Fruit fly (Drosophila melanogaster) whole organism, embryonic: Measurements from ENCODE around the gene Zn72D.

Experiments
- ATbp ChIP-seq: fragments of 200-800 bp; sonication (Bioruptor generic); optimal IDR thresholded peaks from 2 replicates; lab custom pipeline; 2017; ENCODE audit warnings: missing biosample characterization, mild to moderate bottlenecking, missing genetic modification characterization, missing genetic modification reagents
- Adf1 ChIP-seq: fragments of 200-800 bp; sonication (Bioruptor generic); IDR thresholded peaks from 2 replicates; pipeline ENCODE4 v1.3.6; 2022; ENCODE audit warnings: missing biosample characterization, missing genetic modification characterization
- CG10565 ChIP-seq: fragments of 200-800 bp; sonication (Bioruptor generic); optimal IDR thresholded peaks from 3 replicates; lab custom pipeline; 2016; ENCODE audit warnings: missing biosample characterization, mild to moderate bottlenecking, missing genetic modification characterization
- CG11504 ChIP-seq: fragments of 200-800 bp; sonication (Bioruptor generic); optimal IDR thresholded peaks from 3 replicates; lab custom pipeline; 2019; ENCODE audit warnings: missing biosample characterization, mild to moderate bottlenecking, missing genetic modification characterization, moderate library complexity
- CG12155 ChIP-seq: fragments of 200-800 bp; sonication (Bioruptor generic); optimal IDR thresholded peaks from 3 replicates; lab custom pipeline; 2016; ENCODE audit warnings: missing biosample characterization, missing genetic modification characterization
- CG12659 ChIP-seq: fragments of 200-800 bp; sonication (Bioruptor generic); optimal IDR thresholded peaks from 3 replicates; lab custom pipeline; 2017; ENCODE audit warnings: mild to moderate bottlenecking, missing biosample characterization, missing genetic modification reagents, missing genetic modification characterization
- CG13624 ChIP-seq: fragments of 200-800 bp; sonication (Bioruptor generic); optimal IDR thresholded peaks from 2 replicates; lab custom pipeline; 2016; ENCODE audit warnings: missing biosample characterization, missing genetic modification characterization
- CG14860 ChIP-seq: fragments of 200-800 bp; sonication (Bioruptor generic); IDR thresholded peaks from 3 replicates; pipeline ENCODE4 v1.3.6; 2022; ENCODE audit warnings: missing biosample characterization, missing genetic modification characterization; ENCODE audit not compliant: partially characterized antibody
- CG15269 ChIP-seq: fragments of 200-800 bp; sonication (Bioruptor generic); optimal IDR thresholded peaks from 2 replicates; lab custom pipeline; 2018; ENCODE audit warnings: missing biosample characterization, mild to moderate bottlenecking, missing genetic modification characterization, moderate library complexity
- CG15514 ChIP-seq: fragments of 200-800 bp; sonication (Bioruptor generic); optimal IDR thresholded peaks from 3 replicates; lab custom pipeline; 2017; ENCODE audit warnings: missing biosample characterization, missing genetic modification characterization, mild to moderate bottlenecking, moderate library complexity, missing genetic modification reagents
- CG1603 ChIP-seq: fragments of 200-800 bp; sonication (Bioruptor generic); optimal IDR thresholded peaks from 2 replicates; lab custom pipeline; 2019; ENCODE audit warnings: missing biosample characterization, mild to moderate bottlenecking, missing genetic modification characterization, moderate library complexity
- CG17612 ChIP-seq: fragments of 200-800 bp; sonication (Bioruptor generic); IDR thresholded peaks from 2 replicates; pipeline ENCODE4 v1.3.6; 2022; ENCODE audit warnings: missing biosample characterization, missing genetic modification characterization
- CG17912 ChIP-seq: fragments of 200-800 bp; sonication (Bioruptor generic); optimal IDR thresholded peaks from 2 replicates; lab custom pipeline; 2018; ENCODE audit warnings: missing biosample characterization, mild to moderate bottlenecking, missing genetic modification characterization
- CG18476 ChIP-seq: fragments of 200-800 bp; sonication (Bioruptor generic); optimal IDR thresholded peaks from 2 replicates; lab custom pipeline; 2016; ENCODE audit warnings: missing biosample characterization, mild to moderate bottlenecking, missing genetic modification characterization
- CG31388 ChIP-seq: fragments of 200-800 bp; sonication (Bioruptor generic); optimal IDR thresholded peaks from 2 replicates; lab custom pipeline; 2016; ENCODE audit warnings: missing biosample characterization, missing genetic modification characterization
- CG4360 ChIP-seq: fragments of 200-800 bp; sonication (Bioruptor generic); IDR thresholded peaks from 2 replicates; pipeline ENCODE4 v1.3.6; 2022; ENCODE audit warnings: missing biosample characterization, missing genetic modification characterization
- CG6689 ChIP-seq: fragments of 200-800 bp; sonication (Bioruptor generic); IDR thresholded peaks from 2 replicates; pipeline ENCODE4 v1.3.6; 2022; ENCODE audit warnings: missing biosample characterization, missing genetic modification characterization
- CG8478 ChIP-seq: fragments of >200 bp; optimal IDR thresholded peaks from 2 replicates; lab custom pipeline; 2018
- CG8924 ChIP-seq: fragments of 200-800 bp; optimal IDR thresholded peaks from 3 replicates; lab custom pipeline; 2019; ENCODE audit warnings: missing biosample characterization, mild to moderate bottlenecking, missing genetic modification characterization, moderate library complexity
- CkIIα-i1 ChIP-seq: fragments of 200-800 bp; sonication (Bioruptor generic); IDR thresholded peaks from 2 replicates; pipeline ENCODE4 v1.3.6; 2022; ENCODE audit warnings: missing biosample characterization, missing genetic modification characterization
- CoRest ChIP-seq: fragments of 200-800 bp; sonication (Bioruptor generic); optimal IDR thresholded peaks from 3 replicates; lab custom pipeline; 2018; ENCODE audit warnings: missing biosample characterization, mild to moderate bottlenecking, missing genetic modification characterization, moderate library complexity
- CrebB ChIP-seq: fragments of 200-800 bp; sonication (Bioruptor generic); optimal IDR thresholded peaks from 3 replicates; lab custom pipeline; 2018; ENCODE audit warnings: missing biosample characterization, mild to moderate bottlenecking, missing genetic modification characterization
- D ChIP-seq, 2 experiments: fragments of 200-800 bp in 1 of 2; fragments of >200 bp in 1 of 2; sonication (Bioruptor generic) in 1 of 2; optimal IDR thresholded peaks; 2 replicates in 1 of 2; 3 replicates in 1 of 2; lab custom pipeline; 2017; ENCODE audit warnings: mild to moderate bottlenecking in 1 of 2, missing biosample characterization in 1 of 2, missing genetic modification characterization in 1 of 2, missing genetic modification reagents in 1 of 2
- D19B ChIP-seq: fragments of 200-800 bp; sonication (Bioruptor generic); optimal IDR thresholded peaks from 2 replicates; lab custom pipeline; 2017; ENCODE audit warnings: missing biosample characterization, mild to moderate bottlenecking, missing genetic modification characterization
- Dip3 ChIP-seq: fragments of 200-800 bp; sonication (Bioruptor generic); optimal IDR thresholded peaks from 3 replicates; lab custom pipeline; 2016; ENCODE audit warnings: missing biosample characterization, missing genetic modification characterization
- Elba2 ChIP-seq: fragments of 200-800 bp; sonication (Bioruptor generic); optimal IDR thresholded peaks from 3 replicates; lab custom pipeline; 2016; ENCODE audit warnings: missing biosample characterization, missing genetic modification characterization
- Med ChIP-seq: fragments of 200-800 bp; sonication (Bioruptor generic); peaks from one replicate; lab custom pipeline; 2016; ENCODE audit warnings: missing biosample characterization, missing genetic modification characterization, mild to moderate bottlenecking, inconsistent platforms, moderate library complexity
- Mrtf ChIP-seq: fragments of 200-800 bp; sonication (Bioruptor generic); IDR thresholded peaks from 3 replicates; pipeline ENCODE4 v1.3.6; 2022; ENCODE audit warnings: missing biosample characterization, missing genetic modification characterization
- PHDP ChIP-seq: fragments of 200-800 bp; sonication (Bioruptor generic); optimal IDR thresholded peaks from 3 replicates; lab custom pipeline; 2018; ENCODE audit warnings: missing biosample characterization, mild to moderate bottlenecking, missing genetic modification characterization, moderate library complexity
- Trl ChIP-seq, 3 experiments: fragments of >200 bp in 2 of 3; fragments of 200-800 bp in 1 of 3; sonication (Bioruptor generic) in 1 of 3; optimal IDR thresholded peaks; 2 replicates in 1 of 3; 3 replicates in 2 of 3; lab custom pipeline; 2016 to 2017; ENCODE audit warnings: missing biosample characterization in 1 of 3, missing genetic modification characterization in 1 of 3
- Xbp1 ChIP-seq: fragments of 200-800 bp; sonication (Bioruptor generic); optimal IDR thresholded peaks from 3 replicates; lab custom pipeline; 2016; ENCODE audit warnings: missing biosample characterization, mild to moderate bottlenecking, missing genetic modification characterization
- chn ChIP-seq: fragments of 200-800 bp; sonication (Bioruptor generic); optimal IDR thresholded peaks from 2 replicates; lab custom pipeline; 2016; ENCODE audit warnings: missing biosample characterization, missing genetic modification characterization
- corto ChIP-seq: fragments of 200-800 bp; sonication (Bioruptor generic); optimal IDR thresholded peaks from 2 replicates; lab custom pipeline; 2016; ENCODE audit warnings: missing biosample characterization, mild to moderate bottlenecking, missing genetic modification characterization, moderate library complexity
- exex ChIP-seq: fragments of 200-800 bp; sonication (Bioruptor generic); optimal IDR thresholded peaks from 4 replicates; lab custom pipeline; 2018; ENCODE audit warnings: missing biosample characterization, mild to moderate bottlenecking, missing genetic modification characterization, moderate library complexity
- eyg ChIP-seq: fragments of 200-800 bp; sonication (Bioruptor generic); optimal IDR thresholded peaks from 3 replicates; lab custom pipeline; 2016; ENCODE audit warnings: missing biosample characterization, missing genetic modification characterization
- fd3F ChIP-seq: fragments of 200-800 bp; sonication (Bioruptor generic); optimal IDR thresholded peaks from 2 replicates; lab custom pipeline; 2018; ENCODE audit warnings: missing biosample characterization, mild to moderate bottlenecking, missing genetic modification characterization, moderate library complexity
- gce ChIP-seq: fragments of 200-800 bp; sonication (Bioruptor generic); IDR thresholded peaks from 3 replicates; pipeline ENCODE4 v1.3.6; 2022; ENCODE audit warnings: missing biosample characterization, missing genetic modification characterization
- hb ChIP-seq: fragments of 200-800 bp; sonication (Bioruptor generic); IDR thresholded peaks from 3 replicates; pipeline ENCODE4 v1.3.6; 2022; ENCODE audit warnings: missing biosample characterization, missing genetic modification characterization; ENCODE audit not compliant: partially characterized antibody
- ken ChIP-seq: fragments of 200-800 bp; sonication (Bioruptor generic); IDR thresholded peaks from 3 replicates; pipeline ENCODE4 v1.3.6; 2022; ENCODE audit warnings: missing biosample characterization, missing genetic modification characterization
- maf-S ChIP-seq: fragments of 200-800 bp; sonication (Bioruptor generic); optimal IDR thresholded peaks from 2 replicates; lab custom pipeline; 2016; ENCODE audit warnings: missing biosample characterization, missing genetic modification characterization
- odd ChIP-seq: fragments of 200-800 bp; sonication (Bioruptor generic); optimal IDR thresholded peaks from 2 replicates; lab custom pipeline; 2017; ENCODE audit warnings: missing biosample characterization, mild to moderate bottlenecking, missing genetic modification characterization
- phol ChIP-seq: fragments of 200-800 bp; sonication (Bioruptor generic); optimal IDR thresholded peaks from 3 replicates; lab custom pipeline; 2018; ENCODE audit warnings: missing biosample characterization, mild to moderate bottlenecking, missing genetic modification characterization, moderate library complexity
- pzg ChIP-seq: fragments of 200-800 bp; sonication (Bioruptor generic); optimal IDR thresholded peaks from 3 replicates; lab custom pipeline; 2018; ENCODE audit warnings: missing biosample characterization, mild to moderate bottlenecking, missing genetic modification characterization, moderate library complexity
- seq ChIP-seq: fragments of 200-800 bp; sonication (Bioruptor generic); IDR thresholded peaks from 2 replicates; pipeline ENCODE4 v1.3.6; 2022; ENCODE audit warnings: missing biosample characterization, missing genetic modification characterization
- ssp ChIP-seq: fragments of 200-800 bp; sonication (Bioruptor generic); IDR thresholded peaks from 2 replicates; pipeline ENCODE4 v1.3.6; 2022; ENCODE audit warnings: missing biosample characterization, missing genetic modification characterization
- tgo ChIP-seq: fragments of 200-800 bp; sonication (Bioruptor generic); IDR thresholded peaks from 3 replicates; pipeline ENCODE4 v1.3.6; 2022; ENCODE audit warnings: missing biosample characterization, missing genetic modification characterization
- tll ChIP-seq, 2 experiments: fragments of 200-800 bp in 1 of 2; fragments of >200 bp in 1 of 2; sonication (Bioruptor generic) in 1 of 2; optimal IDR thresholded peaks; 2 replicates each; lab custom pipeline; 2017 to 2019; ENCODE audit warnings: missing biosample characterization in 2 of 2, missing genetic modification characterization in 2 of 2, mild to moderate bottlenecking in 1 of 2, moderate library complexity in 1 of 2
- zfh2 ChIP-seq: fragments of 200-800 bp; sonication (Bioruptor generic); optimal IDR thresholded peaks from 2 replicates; lab custom pipeline; 2016; ENCODE audit warnings: missing biosample characterization, missing genetic modification characterization

Gene Zn72D

dm6 chr3L:16146539-16146934, 34.1 kb upstream of the Zn72D start (continued):
- TF ChIP-seq CG18476 (GFP tag; lab: Kevin White, UChicago) (peak; percentile 1), Elba2 (GFP tag; lab: Kevin White, UChicago) (no peak), CrebB (tag; lab: Kevin White, UChicago) (no peak), Xbp1 (GFP tag; lab: Kevin White, UChicago) (peak; percentile 21), PHDP (tag; lab: Kevin White, UChicago) (peak; percentile 56), CG1603 (tag; lab: Kevin White, UChicago) (no peak), phol (tag; lab: Kevin White, UChicago) (peak; percentile 14), ATbp (GFP tag; lab: Kevin White, UChicago) (no peak), CG12659 (GFP tag; lab: Kevin White, UChicago) (peak; percentile 37), CG8924 (tag; lab: Kevin White, UChicago) (peak; percentile 6), CG4360 (GFP tag; lab: Robert Waterston, UW) (no peak), CG15514 (GFP tag; lab: Kevin White, UChicago) (peak; percentile 4), odd (no peak), ssp (GFP tag; lab: Robert Waterston, UW) (no peak), tgo (GFP tag; lab: Robert Waterston, UW) (peak; percentile 22; the same call in 1 of the 3 replicates), D19B (GFP tag; lab: Kevin White, UChicago) (peak; percentile 12), pzg (GFP tag; lab: Kevin White, UChicago) (no peak), CG12155 (GFP tag; lab: Kevin White, UChicago) (peak; percentile 49)

dm6 chr3L:16145931-16146538, 33.6 kb upstream of the Zn72D start:
- TF ChIP-seq CG6689 (GFP tag; lab: Robert Waterston, UW): 0 out of 2 replicates have a peak, but pooled peaks have one; percentile 7
- no peak for TF ChIP-seq gce (GFP tag; lab: Robert Waterston, UW)
- no peak for TF ChIP-seq CG14860
- no peak for TF ChIP-seq CG8478 (lab: Kevin White, UChicago)
- TF ChIP-seq zfh2 (GFP tag; lab: Kevin White, UChicago): no peak
- no peak for TF ChIP-seq Dip3 (GFP tag; lab: Kevin White, UChicago)
- no peak for TF ChIP-seq CG13624
- no peak for TF ChIP-seq maf-S (GFP tag; lab: Kevin White, UChicago)
- TF ChIP-seq Mrtf (GFP tag; lab: Robert Waterston, UW): no peak
- no peak for TF ChIP-seq CG17912 (GFP tag; lab: Kevin White, UChicago)
- TF ChIP-seq seq: 0 out of 2 replicates have a peak, but pooled peaks have one; percentile 9
- TF ChIP-seq tll (GFP tag; optimal IDR thresholded peaks at IDR 0.05; lab: Kevin White, UChicago): no peak
- no peak for TF ChIP-seq CG17612 (GFP tag; lab: Robert Waterston, UW)
- peak; percentile 69 for TF ChIP-seq Med
- no peak for TF ChIP-seq CG11504 (tag; lab: Kevin White, UChicago)
- no peak for TF ChIP-seq fd3F (GFP tag; lab: Kevin White, UChicago)
- no peak for TF ChIP-seq CkIIα-i1 (GFP tag; lab: Robert Waterston, UW)
- TF ChIP-seq CG31388: no peak
- no peak for TF ChIP-seq D (optimal IDR thresholded peaks at IDR 0.05; lab: Kevin White, UChicago)
- TF ChIP-seq D (GFP tag; optimal IDR thresholded peaks at IDR 0.05; lab: Kevin White, UChicago): no peak
- no peak for TF ChIP-seq corto (GFP tag; lab: Kevin White, UChicago)
- TF ChIP-seq CG15269 (tag; lab: Kevin White, UChicago): no peak
- TF ChIP-seq Trl (optimal IDR thresholded peaks at IDR 0.05; lab: Kevin White, UChicago): no peak
- TF ChIP-seq Trl (GFP tag; optimal IDR thresholded peaks at IDR 0.05; lab: Kevin White, UChicago): no peak
- no peak for TF ChIP-seq eyg
- peak; percentile 60 for TF ChIP-seq exex
- no peak for TF ChIP-seq hb
- peak; percentile 82 for TF ChIP-seq Adf1
- TF ChIP-seq CoRest (tag; lab: Kevin White, UChicago): no peak
- TF ChIP-seq ken (GFP tag; lab: Robert Waterston, UW): no peak
- no peak for TF ChIP-seq CG10565 (GFP tag; lab: Kevin White, UChicago)
- TF ChIP-seq chn (GFP tag; lab: Kevin White, UChicago): no peak
